Worm (Caenorhabditis elegans) whole organism, L2 larva: ENCODE results near the gene ram-2.
A peak's percentile ranks its signal among the peaks of the same experiment; 100 is the strongest.

Experiments used
- alr-1 ChIP-seq: fragments of 150-350 bp; optimal IDR thresholded peaks from 2 replicates; lab custom pipeline; 2014; ENCODE audit warnings: missing biosample characterization, missing genetic modification characterization
- ceh-16 ChIP-seq: fragments of 150-350 bp; optimal IDR thresholded peaks from 2 replicates; lab custom pipeline; 2014; ENCODE audit warnings: missing biosample characterization, missing genetic modification characterization
- egl-27 ChIP-seq: sonication (generic microtip); optimal IDR thresholded peaks from 3 replicates; lab custom pipeline; 2017; ENCODE audit warnings: missing biosample characterization, missing genetic modification reagents, missing genetic modification characterization
- nhr-25 ChIP-seq: fragments of 150-350 bp; sonication (generic microtip); optimal IDR thresholded peaks from 3 replicates; lab custom pipeline; 2014; ENCODE audit warnings: missing biosample characterization, missing genetic modification characterization
- snpc-4 ChIP-seq: fragments of 150-350 bp; optimal IDR thresholded peaks from 2 replicates; lab custom pipeline; 2014; ENCODE audit warnings: missing biosample characterization, missing genetic modification characterization
- zag-1 ChIP-seq: fragments of 150-350 bp; optimal IDR thresholded peaks from 2 replicates; lab custom pipeline; 2014; ENCODE audit warnings: missing biosample characterization, missing genetic modification characterization

- TF ChIP-seq nhr-25 (tag; lab: Kevin White, UChicago) (no peak), snpc-4 (tag; lab: Kevin White, UChicago) (no peak), zag-1 (no peak), alr-1 (tag; lab: Kevin White, UChicago) (no peak), ceh-16 (tag; lab: Kevin White, UChicago) (peak; percentile 33), egl-27 (tag; lab: Kevin White, UChicago) (no peak)
Observed at ce11 chrII:11043546-11044192, 27.0 kb upstream of the ram-2 start.
